Worm (Caenorhabditis elegans) whole organism, early embryonic: Measurements from ENCODE around the gene pas-1.
A peak's percentile ranks its signal among the peaks of the same experiment; 100 is the strongest.

Experiments used
- B0310.2 ChIP-seq: sonication (generic microtip); optimal IDR thresholded peaks from 2 replicates; lab custom pipeline; 2016; ENCODE audit warnings: mild to moderate bottlenecking, missing genetic modification characterization, missing compliant biosample characterization
- F13C5.2 ChIP-seq: sonication (generic microtip); optimal IDR thresholded peaks from 2 replicates; lab custom pipeline; 2017; ENCODE audit warnings: mild to moderate bottlenecking, missing genetic modification characterization, inconsistent platforms, missing compliant biosample characterization
- aly-1 ChIP-seq: sonication (generic microtip); optimal IDR thresholded peaks from 2 replicates; lab custom pipeline; 2016; ENCODE audit warnings: missing genetic modification characterization, missing compliant biosample characterization
- ama-1 ChIP-seq: fragments of 150-350 bp; optimal IDR thresholded peaks from 2 replicates; lab custom pipeline; 2014
- ceh-13 ChIP-seq: fragments of 200-800 bp; sonication (Bioruptor generic); optimal IDR thresholded peaks from 2 replicates; lab custom pipeline; 2018; ENCODE audit warnings: mild to moderate bottlenecking, missing genetic modification characterization, missing compliant biosample characterization
- ceh-36 ChIP-seq: sonication (generic microtip); optimal IDR thresholded peaks from 2 replicates; lab custom pipeline; 2016; ENCODE audit warnings: missing genetic modification characterization, inconsistent platforms, missing compliant biosample characterization
- ets-7 ChIP-seq: sonication (generic microtip); optimal IDR thresholded peaks from 2 replicates; lab custom pipeline; 2016; ENCODE audit warnings: missing genotype, missing genetic modification characterization, missing compliant biosample characterization
- flt-1 ChIP-seq: fragments of 200-800 bp; sonication (Bioruptor generic); IDR thresholded peaks from 2 replicates; pipeline ENCODE4 v1.3.6; 2022; ENCODE audit warnings: missing genetic modification characterization, missing compliant biosample characterization
- hmbx-1 ChIP-seq: sonication (generic microtip); optimal IDR thresholded peaks from 2 replicates; lab custom pipeline; 2016; ENCODE audit warnings: mild to moderate bottlenecking, missing genetic modification characterization, missing compliant biosample characterization
- hmg-4 ChIP-seq: fragments of 200-800 bp; sonication (Bioruptor generic); optimal IDR thresholded peaks from 2 replicates; lab custom pipeline; 2018; ENCODE audit warnings: mild to moderate bottlenecking, missing genetic modification characterization, missing compliant biosample characterization
- hnd-1 ChIP-seq: sonication (generic microtip); optimal IDR thresholded peaks from 2 replicates; lab custom pipeline; 2016; ENCODE audit warnings: missing genetic modification characterization, missing compliant biosample characterization
- pes-1 ChIP-seq: fragments of 200-800 bp; sonication (Bioruptor generic); IDR thresholded peaks from 2 replicates; pipeline ENCODE4 v1.3.6; 2022; ENCODE audit warnings: missing genetic modification reagents, missing genetic modification characterization, missing compliant biosample characterization
- scrt-1 ChIP-seq: fragments of 200-800 bp; sonication (Bioruptor generic); IDR thresholded peaks from 2 replicates; pipeline ENCODE4 v1.3.6; 2022; ENCODE audit warnings: missing genetic modification characterization, missing compliant biosample characterization
- sea-1 ChIP-seq: fragments of 200-800 bp; sonication (Bioruptor generic); conservative IDR thresholded peaks from 2 replicates; pipeline ENCODE4 v1.3.6; 2022; ENCODE audit warnings: missing genetic modification characterization, missing compliant biosample characterization
- tbx-11 ChIP-seq: fragments of 200-800 bp; sonication (Bioruptor generic); IDR thresholded peaks from 2 replicates; pipeline ENCODE4 v1.3.6; 2022; ENCODE audit warnings: missing genetic modification characterization, missing compliant biosample characterization
- tbx-37 ChIP-seq: fragments of 200-800 bp; sonication (Bioruptor generic); conservative IDR thresholded peaks from 2 replicates; pipeline ENCODE4 v1.3.6; 2022; ENCODE audit warnings: missing genetic modification reagents, missing genetic modification characterization, missing compliant biosample characterization
- tra-4 ChIP-seq: sonication (generic microtip); optimal IDR thresholded peaks from 2 replicates; lab custom pipeline; 2017; ENCODE audit warnings: missing genetic modification characterization, missing compliant biosample characterization

The pas-1 gene

DNA sequence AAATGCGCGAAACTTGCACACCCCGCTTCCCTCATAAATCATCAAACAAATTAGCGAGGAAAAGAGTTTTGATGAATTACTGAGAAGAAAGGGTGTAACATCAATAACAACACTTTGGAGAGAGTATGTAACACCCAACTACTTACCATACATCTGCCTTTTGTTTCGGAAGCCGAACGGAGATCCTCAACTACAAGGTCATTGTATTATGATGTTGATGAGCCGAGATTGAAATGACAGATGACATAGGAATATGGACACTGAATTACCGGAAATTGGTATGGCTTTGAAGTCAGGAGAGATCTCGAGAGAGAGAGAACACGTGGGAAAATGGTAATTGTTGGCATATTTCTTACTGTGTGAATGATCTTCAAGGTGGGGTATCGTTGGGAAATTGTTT is 3.6 kb upstream of the pas-1 start:
- TF ChIP-seq ama-1 (lab: Kevin White, UChicago) (no peak), aly-1 (tag; lab: Kevin White, UChicago) (no peak), pes-1 (GFP tag; lab: Robert Waterston, UW) (no peak), B0310.2 (tag; lab: Kevin White, UChicago) (no peak), tbx-11 (no peak), ceh-13 (GFP tag; lab: Kevin White, UChicago) (no peak)

DNA sequence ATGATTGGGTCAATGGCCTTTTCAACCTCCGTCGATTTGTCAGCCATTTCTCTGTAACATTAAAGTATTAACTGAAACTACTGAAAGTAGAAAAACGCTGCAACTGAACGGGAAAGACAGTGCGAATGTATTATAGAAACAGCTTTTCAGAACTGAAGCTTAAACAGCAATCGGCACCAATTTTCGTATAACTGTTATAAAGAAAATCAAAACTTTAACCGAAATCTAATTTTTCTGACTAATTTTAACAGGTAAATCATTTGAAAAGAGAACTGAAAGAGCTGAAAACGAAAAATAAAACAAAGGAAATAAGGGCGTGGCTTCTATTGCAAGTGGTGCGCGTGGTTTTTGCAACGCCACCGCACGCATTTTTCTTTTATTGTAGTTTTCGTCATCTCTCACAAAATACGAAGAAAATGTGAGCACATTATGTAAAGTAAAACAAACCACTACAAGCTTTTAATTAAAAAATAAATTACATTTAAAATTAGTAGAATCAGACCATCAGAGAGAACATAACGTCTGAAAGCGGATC is 2.6 kb upstream of the pas-1 start, which contains the start of gene rrsr-1:
Gene rrsr-1, minus strand, starts transcription at position 51 of the 535 bp plus-strand sequence.
- TF ChIP-seq pes-1 (GFP tag; lab: Robert Waterston, UW), result 0 out of 2 replicates have a peak, but pooled peaks have one; percentile 14
- peak; percentile 57; the same call in 1 of the 2 replicates for TF ChIP-seq flt-1 (GFP tag; lab: Robert Waterston, UW)
- TF ChIP-seq F13C5.2 (tag; lab: Kevin White, UChicago), result peak; percentile 51
- no peak for TF ChIP-seq sea-1 (GFP tag; lab: Robert Waterston, UW)

DNA sequence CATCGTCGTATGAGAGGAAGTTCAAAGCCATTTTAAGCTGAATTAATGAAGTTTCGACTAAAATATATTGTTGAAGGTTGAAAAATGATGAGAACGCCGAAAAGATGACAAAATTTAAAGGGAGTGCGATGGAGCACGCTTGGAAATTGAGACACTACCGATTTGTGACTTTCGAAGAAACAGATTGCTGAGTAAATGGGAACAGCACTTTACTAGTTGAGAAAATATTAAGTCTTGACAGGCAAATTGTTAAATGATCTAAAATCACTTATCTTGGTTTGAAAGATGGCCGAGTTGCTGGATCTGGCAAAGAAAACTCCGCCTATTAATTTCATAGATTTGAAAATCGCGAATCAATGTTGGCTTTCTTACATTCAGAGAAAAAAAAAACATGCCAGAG is 850 bp upstream of the pas-1 start, which contains the start of gene rpoa-12:
Gene rpoa-12, minus strand, starts transcription at position 37 of the 400 bp plus-strand sequence.
- peak; percentile 59; the same call in 1 of the 2 replicates for TF ChIP-seq tbx-37
- TF ChIP-seq flt-1 (GFP tag; lab: Robert Waterston, UW), result no peak

DNA sequence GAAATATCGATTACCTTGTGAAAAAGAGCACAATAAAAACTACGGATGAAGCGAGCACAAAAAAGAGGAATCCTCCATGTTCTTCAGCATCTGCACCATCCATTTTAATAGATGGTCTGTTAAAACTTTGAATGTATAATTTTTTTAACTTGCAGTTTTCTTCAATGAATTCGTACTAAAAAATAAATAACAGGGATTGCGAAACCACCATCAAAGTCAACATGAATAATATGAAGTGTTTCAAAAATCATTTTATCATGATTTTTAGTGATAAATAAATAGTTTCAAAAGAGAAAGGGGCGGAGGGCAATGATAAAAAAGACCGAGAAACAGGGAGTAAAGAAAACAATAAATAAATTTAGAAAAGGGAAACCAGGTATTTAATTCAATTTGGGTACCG is 1.1 kb downstream of the pas-1 start, which contains the start of gene dhs-22:
Gene dhs-22, minus strand, starts transcription at position 116 of the 400 bp plus-strand sequence.
- TF ChIP-seq pes-1 (GFP tag; lab: Robert Waterston, UW), result no peak
- TF ChIP-seq B0310.2 (tag; lab: Kevin White, UChicago), result no peak
- TF ChIP-seq F13C5.2 (tag; lab: Kevin White, UChicago), result no peak

DNA sequence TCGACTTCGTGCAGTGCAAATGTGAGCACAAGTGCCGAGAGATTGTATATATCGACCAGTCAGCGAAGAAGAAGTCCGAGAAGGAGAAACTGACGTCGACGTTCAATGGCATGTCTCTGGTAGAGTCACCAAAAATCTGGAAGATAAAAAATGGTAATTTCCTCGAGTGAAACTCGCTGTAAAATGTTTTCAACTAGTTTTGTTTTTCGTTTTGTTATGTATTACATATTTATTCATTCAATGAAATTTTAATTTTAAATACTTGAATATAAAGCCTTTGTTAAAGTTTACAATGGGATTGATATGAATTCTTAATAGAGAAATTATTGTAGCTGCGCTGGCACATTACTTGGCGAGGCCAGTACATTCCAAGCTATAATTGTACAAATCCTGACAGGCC is 2.6 kb downstream of the pas-1 start:
- TF ChIP-seq ets-7 (tag; lab: Kevin White, UChicago), result no peak
- TF ChIP-seq sea-1 (GFP tag; lab: Robert Waterston, UW), result no peak
- TF ChIP-seq aly-1 (tag; lab: Kevin White, UChicago), result no peak
- TF ChIP-seq F13C5.2 (tag; lab: Kevin White, UChicago), result no peak
- no peak for TF ChIP-seq flt-1 (GFP tag; lab: Robert Waterston, UW)
- TF ChIP-seq B0310.2 (tag; lab: Kevin White, UChicago), result no peak
- no peak for TF ChIP-seq tra-4 (tag; lab: Kevin White, UChicago)
- TF ChIP-seq hmbx-1 (tag; lab: Kevin White, UChicago), result no peak
- TF ChIP-seq tbx-11, result no peak
- no peak for TF ChIP-seq hnd-1 (tag; lab: Kevin White, UChicago)
- no peak for TF ChIP-seq ceh-13 (GFP tag; lab: Kevin White, UChicago)
- no peak for TF ChIP-seq scrt-1
- no peak for TF ChIP-seq ama-1 (lab: Kevin White, UChicago)
- TF ChIP-seq pes-1 (GFP tag; lab: Robert Waterston, UW), result no peak
- TF ChIP-seq hmg-4, result no peak
- TF ChIP-seq tbx-37, result no peak
- TF ChIP-seq ceh-36 (tag; lab: Kevin White, UChicago), result no peak

DNA sequence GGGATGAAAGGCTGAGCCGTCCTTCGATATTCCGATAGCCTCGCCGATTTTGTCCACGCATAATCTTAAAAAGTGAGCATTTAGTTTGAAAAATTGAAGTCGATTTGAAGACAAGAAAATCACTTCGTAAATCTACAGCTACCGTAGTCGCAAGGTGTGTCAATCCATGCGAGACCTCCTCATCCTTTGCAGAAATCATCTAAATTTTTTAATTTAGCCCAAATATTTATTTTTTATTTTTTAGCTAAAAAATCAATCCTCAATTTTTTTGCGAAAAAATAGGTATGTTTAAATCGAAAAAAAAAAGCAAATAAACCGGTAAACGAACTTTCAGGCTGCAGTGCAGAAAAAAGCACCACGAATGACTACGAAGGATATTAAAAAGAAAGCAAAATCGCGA is 4.7 kb downstream of the pas-1 start, which contains the start of the genes nxf-2 and set-31:
Gene nxf-2, minus strand, starts transcription at position 101 of the 400 bp plus-strand sequence.
Gene set-31, plus strand, starts transcription at position 169 of the 400 bp plus-strand sequence.
- no peak for TF ChIP-seq hnd-1 (tag; lab: Kevin White, UChicago)
- TF ChIP-seq ama-1 (lab: Kevin White, UChicago), result no peak

DNA sequence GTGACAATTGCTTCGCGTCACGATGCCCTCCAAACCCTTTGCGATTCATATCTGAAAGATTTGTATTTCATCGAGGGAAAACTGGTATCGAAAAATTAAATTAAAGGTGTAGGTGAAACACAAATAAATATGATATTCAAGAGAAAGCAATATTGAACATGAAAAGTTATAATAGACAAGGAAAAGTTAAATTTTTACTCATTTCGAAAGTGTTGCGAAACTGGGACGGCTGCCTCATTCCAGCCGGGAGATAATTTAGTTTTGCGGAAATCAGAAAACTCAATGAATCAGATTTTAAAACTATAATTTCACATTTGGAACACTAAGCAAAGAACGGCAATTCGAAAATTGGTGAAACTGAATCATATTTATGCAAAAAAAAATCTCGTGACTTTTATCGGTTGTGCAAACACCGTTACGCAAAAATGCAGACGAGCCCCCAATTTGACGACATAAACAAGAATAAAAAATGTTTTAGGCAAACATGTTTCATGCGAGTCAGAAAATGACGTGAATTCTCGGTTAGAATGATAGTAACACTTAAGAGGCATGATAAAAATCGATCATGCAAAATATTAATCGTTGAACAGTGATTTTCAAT is 7.4 kb downstream of the pas-1 start, which contains the start of the genes nxf-1 and C15H11.11:
Gene nxf-1, minus strand, starts transcription at position 51 of the 601 bp plus-strand sequence.
Gene C15H11.11, plus strand, starts transcription at position 536 of the 601 bp plus-strand sequence.
- peak; percentile 52 for TF ChIP-seq F13C5.2 (tag; lab: Kevin White, UChicago)
- no peak for TF ChIP-seq hmbx-1 (tag; lab: Kevin White, UChicago)

DNA sequence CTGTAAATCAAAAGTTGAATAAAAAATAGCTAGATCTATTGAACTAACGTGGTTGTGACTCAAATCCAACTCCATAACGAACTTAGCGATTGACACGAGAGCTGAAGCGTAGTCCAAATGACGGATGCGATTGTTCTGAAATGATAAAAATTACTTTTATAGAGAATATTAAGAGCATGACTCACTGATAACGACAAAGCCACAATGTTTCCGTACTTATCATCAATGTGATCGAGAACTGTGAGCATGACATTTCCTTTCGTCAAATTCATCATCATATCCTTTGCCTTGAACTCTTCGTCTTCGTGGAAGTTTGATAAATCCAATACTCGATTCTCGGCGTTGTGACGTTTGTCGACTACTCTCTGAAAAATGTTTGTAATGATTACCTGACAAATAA is 8.4 kb downstream of the pas-1 start:
- TF ChIP-seq ets-7 (tag; lab: Kevin White, UChicago), result no peak
- TF ChIP-seq flt-1 (GFP tag; lab: Robert Waterston, UW), result no peak
- TF ChIP-seq sea-1 (GFP tag; lab: Robert Waterston, UW), result no peak
- TF ChIP-seq ceh-13 (GFP tag; lab: Kevin White, UChicago), result no peak
- TF ChIP-seq hmg-4, result no peak
- no peak for TF ChIP-seq F13C5.2 (tag; lab: Kevin White, UChicago)
- no peak for TF ChIP-seq tbx-37
- no peak for TF ChIP-seq ceh-36 (tag; lab: Kevin White, UChicago)

DNA sequence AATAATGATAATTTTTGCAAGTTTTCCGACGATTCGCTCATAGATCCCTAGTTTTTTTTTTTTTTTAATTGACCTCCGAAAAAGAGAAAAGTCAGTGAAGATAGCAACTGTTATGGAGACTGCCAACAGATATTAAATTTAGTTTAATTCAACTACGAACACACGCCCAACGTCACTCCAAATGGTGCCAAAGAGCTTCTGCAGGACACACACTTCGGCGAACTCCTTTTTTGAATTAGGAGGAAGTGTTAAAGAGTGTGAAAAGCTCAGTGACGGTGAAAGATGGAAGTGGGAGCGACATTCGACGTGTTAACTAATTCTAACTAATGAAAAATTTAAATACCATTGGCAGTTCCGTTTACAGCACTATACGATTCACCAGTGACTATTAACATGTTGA is 10.4 kb downstream of the pas-1 start:
- TF ChIP-seq ceh-36 (tag; lab: Kevin White, UChicago) (no peak), scrt-1 (no peak), pes-1 (GFP tag; lab: Robert Waterston, UW) (no peak), aly-1 (tag; lab: Kevin White, UChicago) (no peak), B0310.2 (tag; lab: Kevin White, UChicago) (no peak), ceh-13 (GFP tag; lab: Kevin White, UChicago) (no peak), sea-1 (GFP tag; lab: Robert Waterston, UW) (no peak), hmg-4 (no peak), tbx-37 (no peak), hmbx-1 (tag; lab: Kevin White, UChicago) (no peak), F13C5.2 (tag; lab: Kevin White, UChicago) (no peak), ets-7 (tag; lab: Kevin White, UChicago) (no peak), flt-1 (GFP tag; lab: Robert Waterston, UW) (no peak), hnd-1 (tag; lab: Kevin White, UChicago) (no peak), ama-1 (lab: Kevin White, UChicago) (no peak), tbx-11 (no peak)
